Fruit fly (Drosophila melanogaster) whole organism, adult: ENCODE results near the gene Ir31a.

Experiments
- CG11617 ChIP-seq: fragments of 200-800 bp; sonication (Bioruptor generic); optimal IDR thresholded peaks from 2 replicates; lab custom pipeline; 2017; ENCODE audit warnings: mild to moderate bottlenecking, missing biosample characterization, missing genetic modification reagents, missing genetic modification characterization
- CG12768 ChIP-seq: fragments of 200-800 bp; sonication (Bioruptor generic); optimal IDR thresholded peaks from 2 replicates; lab custom pipeline; 2017; ENCODE audit warnings: missing biosample characterization, missing genetic modification characterization, mild to moderate bottlenecking, moderate library complexity, missing genetic modification reagents
- CG14711 ChIP-seq: fragments of 200-800 bp; sonication (Bioruptor generic); optimal IDR thresholded peaks from 2 replicates; lab custom pipeline; 2018; ENCODE audit warnings: missing biosample characterization, mild to moderate bottlenecking, missing genetic modification characterization, moderate library complexity
- CG1620 ChIP-seq: fragments of 200-800 bp; sonication (Bioruptor generic); optimal IDR thresholded peaks from 2 replicates; lab custom pipeline; 2016; ENCODE audit warnings: missing biosample characterization, missing genetic modification characterization
- CG33017 ChIP-seq: fragments of 200-800 bp; sonication (Bioruptor generic); optimal IDR thresholded peaks from 2 replicates; lab custom pipeline; 2018; ENCODE audit warnings: missing biosample characterization, mild to moderate bottlenecking, missing genetic modification characterization, moderate library complexity
- CG5204 ChIP-seq: fragments of 200-800 bp; sonication (Bioruptor generic); optimal IDR thresholded peaks from 2 replicates; lab custom pipeline; 2016; ENCODE audit warnings: missing biosample characterization, missing genetic modification characterization
- CG7045 ChIP-seq: fragments of 200-800 bp; sonication (Bioruptor generic); optimal IDR thresholded peaks from 2 replicates; lab custom pipeline; 2017; ENCODE audit warnings: missing biosample characterization, mild to moderate bottlenecking, missing genetic modification characterization
- CG7101 ChIP-seq: fragments of 200-800 bp; sonication (Bioruptor generic); optimal IDR thresholded peaks from 2 replicates; lab custom pipeline; 2018; ENCODE audit warnings: missing biosample characterization, mild to moderate bottlenecking, missing genetic modification characterization, moderate library complexity
- Clk ChIP-seq: fragments of 200-800 bp; sonication (Bioruptor generic); optimal IDR thresholded peaks from 2 replicates; lab custom pipeline; 2017; ENCODE audit warnings: missing biosample characterization, missing genetic modification characterization
- Crg-1 ChIP-seq: fragments of 200-800 bp; sonication (Bioruptor generic); optimal IDR thresholded peaks from 2 replicates; lab custom pipeline; 2016; ENCODE audit warnings: missing biosample characterization, missing genetic modification characterization
- Hr96 ChIP-seq: fragments of 200-800 bp; sonication (Bioruptor generic); optimal IDR thresholded peaks from 2 replicates; lab custom pipeline; 2016; ENCODE audit warnings: missing biosample characterization, missing genetic modification characterization
- Mnt ChIP-seq: fragments of 200-800 bp; sonication (Bioruptor generic); optimal IDR thresholded peaks from 2 replicates; lab custom pipeline; 2016; ENCODE audit warnings: missing biosample characterization, mild to moderate bottlenecking, missing genetic modification characterization
- bab1 ChIP-seq: fragments of 200-800 bp; sonication (Bioruptor generic); optimal IDR thresholded peaks from 3 replicates; lab custom pipeline; 2019; ENCODE audit warnings: missing biosample characterization, mild to moderate bottlenecking, missing genetic modification characterization, moderate library complexity
- cic ChIP-seq: fragments of 200-800 bp; sonication (Bioruptor generic); optimal IDR thresholded peaks from 2 replicates; lab custom pipeline; 2017; ENCODE audit warnings: missing biosample characterization, mild to moderate bottlenecking, missing genetic modification characterization, moderate library complexity
- cnc ChIP-seq, 2 experiments: fragments of >200 bp; optimal IDR thresholded peaks; 2 replicates each; lab custom pipeline; 2017
- kay ChIP-seq: fragments of 200-800 bp; sonication (Bioruptor generic); peaks from one replicate; lab custom pipeline; 2016; ENCODE audit warnings: missing biosample characterization, missing genetic modification characterization, borderline replicate concordance
- ovo ChIP-seq: fragments of 200-800 bp; sonication (Bioruptor generic); optimal IDR thresholded peaks from 2 replicates; lab custom pipeline; 2016; ENCODE audit warnings: missing biosample characterization, missing genetic modification characterization
- pad ChIP-seq: fragments of 200-800 bp; sonication (Bioruptor generic); optimal IDR thresholded peaks from 3 replicates; lab custom pipeline; 2017; ENCODE audit warnings: missing biosample characterization, missing genetic modification characterization, mild to moderate bottlenecking, moderate library complexity, missing genetic modification reagents
- tj ChIP-seq: fragments of 200-800 bp; sonication (Bioruptor generic); optimal IDR thresholded peaks from 3 replicates; lab custom pipeline; 2017; ENCODE audit warnings: missing biosample characterization, mild to moderate bottlenecking, missing genetic modification characterization, moderate library complexity
- toe ChIP-seq: fragments of 200-800 bp; sonication (Bioruptor generic); optimal IDR thresholded peaks from 2 replicates; lab custom pipeline; 2016; ENCODE audit warnings: missing biosample characterization, missing genetic modification characterization

Ir31a gene

dm6 chr2L:10428528-10428927 lies 23.2 kb downstream of the Ir31a start, which contains the start of gene CG5188:
Gene CG5188 (plus strand): TSS chr2L:10428829.
- TF ChIP-seq Hr96 (GFP tag; lab: Kevin White, UChicago) (no peak), CG14711 (tag; lab: Kevin White, UChicago) (peak; percentile 59), Crg-1 (GFP tag; lab: Kevin White, UChicago) (no peak), CG1620 (no peak), CG5204 (GFP tag; lab: Kevin White, UChicago) (no peak), CG7045 (GFP tag; lab: Kevin White, UChicago) (peak; percentile 10), CG7101 (tag; lab: Kevin White, UChicago) (peak; percentile 55), bab1 (GFP tag; lab: Kevin White, UChicago) (peak; percentile 51), Clk (GFP tag; lab: Kevin White, UChicago) (no peak), ovo (peak; percentile 10), kay (GFP tag; lab: Kevin White, UChicago) (no peak), toe (GFP tag; lab: Kevin White, UChicago) (no peak), pad (GFP tag; lab: Kevin White, UChicago) (no peak), cic (GFP tag; lab: Kevin White, UChicago) (peak; percentile 2), Mnt (GFP tag; lab: Kevin White, UChicago) (peak; percentile 30), CG33017 (peak; percentile 66), CG11617 (peak; percentile 55), cnc (optimal IDR thresholded peaks at IDR 0.05; lab: Kevin White, UChicago) (no peak), CG12768 (no peak), tj (GFP tag; lab: Kevin White, UChicago) (peak; percentile 1)

- no peak for TF ChIP-seq cic (GFP tag; lab: Kevin White, UChicago)
- no peak for TF ChIP-seq toe (GFP tag; lab: Kevin White, UChicago)
- peak; percentile 63 for TF ChIP-seq CG1620
- peak; percentile 75 for TF ChIP-seq CG7101 (tag; lab: Kevin White, UChicago)
- TF ChIP-seq bab1 (GFP tag; lab: Kevin White, UChicago), result peak; percentile 2
- peak; percentile 30 for TF ChIP-seq ovo
- peak; percentile 64 for TF ChIP-seq CG12768
- peak; percentile 86 for TF ChIP-seq Mnt (GFP tag; lab: Kevin White, UChicago)
- no peak for TF ChIP-seq cnc (optimal IDR thresholded peaks at IDR 0.05; lab: Kevin White, UChicago)
- TF ChIP-seq tj (GFP tag; lab: Kevin White, UChicago), result peak; percentile 40
- TF ChIP-seq CG11617, result peak; percentile 83
- peak; percentile 24 for TF ChIP-seq Clk (GFP tag; lab: Kevin White, UChicago)
- peak; percentile 93 for TF ChIP-seq CG14711 (tag; lab: Kevin White, UChicago)
- peak; percentile 42 for TF ChIP-seq pad (GFP tag; lab: Kevin White, UChicago)
- TF ChIP-seq Hr96 (GFP tag; lab: Kevin White, UChicago), result no peak
- peak; percentile 50 for TF ChIP-seq Crg-1 (GFP tag; lab: Kevin White, UChicago)
- no peak for TF ChIP-seq kay (GFP tag; lab: Kevin White, UChicago)
- peak; percentile 66 for TF ChIP-seq CG7045 (GFP tag; lab: Kevin White, UChicago)
- no peak for TF ChIP-seq CG5204 (GFP tag; lab: Kevin White, UChicago)
- peak; percentile 53 for TF ChIP-seq CG33017
Observed at dm6 chr2L:10430802-10431476, 25.6 kb downstream of the Ir31a start, which contains the start of the genes Bug22 and TfIIB. Gene Bug22 (minus strand): TSS chr2L:10430918. Gene TfIIB (plus strand): TSS chr2L:10431338.

- no peak for TF ChIP-seq ovo
- no peak for TF ChIP-seq CG7045 (GFP tag; lab: Kevin White, UChicago)
- no peak for TF ChIP-seq kay (GFP tag; lab: Kevin White, UChicago)
- peak; percentile 35 for TF ChIP-seq CG7101 (tag; lab: Kevin White, UChicago)
- TF ChIP-seq Hr96 (GFP tag; lab: Kevin White, UChicago), result no peak
- no peak for TF ChIP-seq bab1 (GFP tag; lab: Kevin White, UChicago)
- TF ChIP-seq CG14711 (tag; lab: Kevin White, UChicago), result peak; percentile 21
Observed at dm6 chr2L:10435606-10436160, 30.3 kb downstream of the Ir31a start, which contains the start of the genes TBC1D16 and holn1. Gene TBC1D16 (minus strand): TSS chr2L:10435656. Gene holn1 (plus strand): TSS chr2L:10435995.

dm6 chr2L:10437317-10437716 lies 32.0 kb downstream of the Ir31a start, which contains the start of gene STUB1:
Gene STUB1 (plus strand): TSS chr2L:10437548.
- TF ChIP-seq CG7045 (GFP tag; lab: Kevin White, UChicago) (no peak), CG14711 (tag; lab: Kevin White, UChicago) (peak; percentile 95), bab1 (GFP tag; lab: Kevin White, UChicago) (peak; percentile 71), CG7101 (tag; lab: Kevin White, UChicago) (no peak), CG5204 (GFP tag; lab: Kevin White, UChicago) (no peak)

dm6 chr2L:10439174-10439573 lies 33.8 kb downstream of the Ir31a start, which contains the start of gene Nse4:
Gene Nse4 (plus strand): TSS chr2L:10439440.
- TF ChIP-seq bab1 (GFP tag; lab: Kevin White, UChicago) (no peak), Crg-1 (GFP tag; lab: Kevin White, UChicago) (no peak), CG33017 (no peak)
